Worm (Caenorhabditis elegans) whole organism, L2 larva: ENCODE results near the gene sri-27.
A peak's percentile ranks its signal among the peaks of the same experiment; 100 is the strongest.

ENCODE experiments used
- C34F6.9 ChIP-seq: fragments of 150-350 bp; optimal IDR thresholded peaks from 2 replicates; lab custom pipeline; 2014; ENCODE audit warnings: missing biosample characterization, missing genetic modification characterization
- F13H6.1 ChIP-seq: sonication (generic microtip); optimal IDR thresholded peaks from 2 replicates; lab custom pipeline; 2016; ENCODE audit warnings: missing genetic modification characterization, missing compliant biosample characterization
- R02D3.7 ChIP-seq: fragments of 150-350 bp; optimal IDR thresholded peaks from 2 replicates; lab custom pipeline; 2014; ENCODE audit warnings: missing biosample characterization, missing genetic modification characterization
- ZK546.5 ChIP-seq: sonication (generic microtip); optimal IDR thresholded peaks from 2 replicates; lab custom pipeline; 2017; ENCODE audit warnings: missing biosample characterization, missing genetic modification characterization
- aly-2 ChIP-seq: fragments of 150-350 bp; optimal IDR thresholded peaks from 2 replicates; lab custom pipeline; 2014; ENCODE audit warnings: missing biosample characterization, missing genetic modification characterization
- ama-1 ChIP-seq: fragments of 150-350 bp; optimal IDR thresholded peaks from 2 replicates; lab custom pipeline; 2018; ENCODE audit warnings: inconsistent platforms
- ceh-16 ChIP-seq: fragments of 150-350 bp; optimal IDR thresholded peaks from 2 replicates; lab custom pipeline; 2014; ENCODE audit warnings: missing biosample characterization, missing genetic modification characterization
- ceh-82 ChIP-seq: fragments of 150-350 bp; optimal IDR thresholded peaks from 2 replicates; lab custom pipeline; 2014; ENCODE audit warnings: missing biosample characterization, missing genetic modification characterization
- crh-2 ChIP-seq: sonication (generic microtip); optimal IDR thresholded peaks from 2 replicates; lab custom pipeline; 2017; ENCODE audit warnings: missing biosample characterization, missing genetic modification characterization
- dmd-4 ChIP-seq: sonication (generic microtip); optimal IDR thresholded peaks from 2 replicates; lab custom pipeline; 2017; ENCODE audit warnings: missing biosample characterization, missing genetic modification characterization
- egl-27 ChIP-seq: sonication (generic microtip); optimal IDR thresholded peaks from 3 replicates; lab custom pipeline; 2017; ENCODE audit warnings: missing biosample characterization, missing genetic modification reagents, missing genetic modification characterization
- elt-3 ChIP-seq: sonication (generic microtip); optimal IDR thresholded peaks from 2 replicates; lab custom pipeline; 2017; ENCODE audit warnings: missing biosample characterization, missing genetic modification characterization
- fos-1 ChIP-seq: fragments of 150-350 bp; optimal IDR thresholded peaks from 2 replicates; lab custom pipeline; 2014; ENCODE audit warnings: missing biosample characterization, missing genetic modification characterization
- gmeb-1 ChIP-seq: fragments of 150-350 bp; optimal IDR thresholded peaks from 2 replicates; lab custom pipeline; 2014; ENCODE audit warnings: missing biosample characterization, missing genetic modification characterization
- lin-11 ChIP-seq: fragments of 150-350 bp; sonication (generic microtip); optimal IDR thresholded peaks from 2 replicates; lab custom pipeline; 2014; ENCODE audit warnings: missing biosample characterization, missing genetic modification characterization, inconsistent platforms, mixed read lengths
- lin-39 ChIP-seq: fragments of 150-350 bp; optimal IDR thresholded peaks from 2 replicates; lab custom pipeline; 2014; ENCODE audit warnings: missing biosample characterization, missing genetic modification reagents, missing genetic modification characterization
- lsy-2 ChIP-seq, 2 experiments: fragments of 150-350 bp in 1 of 2; sonication (generic microtip) in 1 of 2; optimal IDR thresholded peaks; 2 replicates each; lab custom pipeline; 2014 to 2017; ENCODE audit warnings: missing biosample characterization in 2 of 2, missing genetic modification characterization in 2 of 2
- mab-5 ChIP-seq: fragments of 150-350 bp; optimal IDR thresholded peaks from 2 replicates; lab custom pipeline; 2014; ENCODE audit warnings: missing biosample characterization, missing genetic modification characterization
- mdl-1 ChIP-seq, 2 experiments: fragments of 150-350 bp in 1 of 2; sonication (generic microtip) in 1 of 2; optimal IDR thresholded peaks; 2 replicates each; lab custom pipeline; 2017; ENCODE audit warnings: missing biosample characterization in 2 of 2, missing genetic modification characterization in 2 of 2
- nhr-12 ChIP-seq: fragments of 150-350 bp; optimal IDR thresholded peaks from 2 replicates; lab custom pipeline; 2014; ENCODE audit warnings: missing biosample characterization, missing genetic modification characterization
- nhr-129 ChIP-seq: fragments of 150-350 bp; optimal IDR thresholded peaks from 2 replicates; lab custom pipeline; 2014; ENCODE audit warnings: missing biosample characterization, missing genetic modification characterization
- nhr-21 ChIP-seq: fragments of 150-350 bp; optimal IDR thresholded peaks from 2 replicates; lab custom pipeline; 2014; ENCODE audit warnings: missing biosample characterization, missing genetic modification characterization
- nhr-237 ChIP-seq: fragments of 150-350 bp; optimal IDR thresholded peaks from 2 replicates; lab custom pipeline; 2014; ENCODE audit warnings: missing biosample characterization, missing genetic modification characterization
- nhr-25 ChIP-seq: fragments of 150-350 bp; sonication (generic microtip); optimal IDR thresholded peaks from 3 replicates; lab custom pipeline; 2014; ENCODE audit warnings: missing biosample characterization, missing genetic modification characterization
- nhr-6 ChIP-seq: fragments of 150-350 bp; optimal IDR thresholded peaks from 2 replicates; lab custom pipeline; 2014; ENCODE audit warnings: missing biosample characterization, missing genetic modification characterization
- nhr-77 ChIP-seq: fragments of 150-350 bp; optimal IDR thresholded peaks from 2 replicates; lab custom pipeline; 2014; ENCODE audit warnings: missing biosample characterization, missing genetic modification characterization
- peb-1 ChIP-seq: fragments of 150-350 bp; optimal IDR thresholded peaks from 2 replicates; lab custom pipeline; 2014; ENCODE audit warnings: missing biosample characterization, missing genetic modification characterization
- sem-4 ChIP-seq: fragments of 150-350 bp; optimal IDR thresholded peaks from 2 replicates; lab custom pipeline; 2014; ENCODE audit warnings: missing biosample characterization, missing genetic modification reagents, missing genetic modification characterization
- skn-1 ChIP-seq: sonication (generic microtip); optimal IDR thresholded peaks from 2 replicates; lab custom pipeline; 2017; ENCODE audit warnings: missing biosample characterization, missing genetic modification characterization
- sma-3 ChIP-seq: sonication (generic microtip); optimal IDR thresholded peaks from 2 replicates; lab custom pipeline; 2016; ENCODE audit warnings: missing genetic modification reagents, missing genetic modification characterization, missing compliant biosample characterization
- sma-9 ChIP-seq, 2 experiments: fragments of 150-350 bp in 1 of 2; sonication (generic microtip) in 1 of 2; optimal IDR thresholded peaks; 2 replicates each; lab custom pipeline; 2014 to 2016; ENCODE audit warnings: missing genetic modification characterization in 2 of 2, mild to moderate bottlenecking in 1 of 2, missing biosample characterization in 1 of 2, missing compliant biosample characterization in 1 of 2, missing genetic modification reagents in 1 of 2, moderate library complexity in 1 of 2
- snpc-4 ChIP-seq: fragments of 150-350 bp; optimal IDR thresholded peaks from 2 replicates; lab custom pipeline; 2014; ENCODE audit warnings: missing biosample characterization, missing genetic modification characterization
- unc-55 ChIP-seq: fragments of 150-350 bp; sonication (generic microtip); optimal IDR thresholded peaks from 3 replicates; lab custom pipeline; 2014; ENCODE audit warnings: missing biosample characterization, missing genetic modification reagents, missing genetic modification characterization
- zag-1 ChIP-seq: fragments of 150-350 bp; optimal IDR thresholded peaks from 2 replicates; lab custom pipeline; 2014; ENCODE audit warnings: missing biosample characterization, missing genetic modification characterization
- ztf-1 ChIP-seq: fragments of 200-800 bp; sonication (Bioruptor generic); conservative IDR thresholded peaks from 2 replicates; pipeline ENCODE4 v1.3.6; 2022; ENCODE audit warnings: missing genetic modification characterization, missing compliant biosample characterization
- ztf-11 ChIP-seq: sonication (generic microtip); optimal IDR thresholded peaks from 2 replicates; lab custom pipeline; 2017; ENCODE audit warnings: missing biosample characterization, missing genetic modification characterization
- ztf-4 ChIP-seq: fragments of 150-350 bp; optimal IDR thresholded peaks from 2 replicates; lab custom pipeline; 2014; ENCODE audit warnings: missing biosample characterization, missing genetic modification characterization

sri-27 gene

DNA sequence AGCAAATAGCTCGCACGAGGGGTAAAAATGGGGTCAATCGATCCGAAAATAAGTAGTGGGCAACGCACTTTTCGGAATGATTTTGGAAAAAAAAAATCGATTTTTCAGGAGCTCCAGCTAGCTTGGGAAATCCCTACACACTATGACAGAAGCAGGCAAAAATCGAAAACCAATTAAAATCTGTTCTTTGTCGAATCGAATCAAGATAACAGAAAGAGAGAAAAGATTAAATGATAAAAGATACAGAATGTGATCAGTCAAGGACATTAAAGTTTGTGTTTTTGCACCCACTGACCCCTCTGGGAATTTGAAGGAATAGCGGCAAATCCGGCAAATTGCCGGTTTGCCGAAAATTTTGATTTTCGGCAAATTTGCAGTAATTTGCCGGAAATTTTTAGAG, 42.0 kb downstream of the sri-27 start:
- TF ChIP-seq nhr-12 (tag; lab: Kevin White, UChicago) (no peak), mdl-1 (tag; optimal IDR thresholded peaks at IDR 0.05; lab: Kevin White, UChicago) (no peak)

DNA sequence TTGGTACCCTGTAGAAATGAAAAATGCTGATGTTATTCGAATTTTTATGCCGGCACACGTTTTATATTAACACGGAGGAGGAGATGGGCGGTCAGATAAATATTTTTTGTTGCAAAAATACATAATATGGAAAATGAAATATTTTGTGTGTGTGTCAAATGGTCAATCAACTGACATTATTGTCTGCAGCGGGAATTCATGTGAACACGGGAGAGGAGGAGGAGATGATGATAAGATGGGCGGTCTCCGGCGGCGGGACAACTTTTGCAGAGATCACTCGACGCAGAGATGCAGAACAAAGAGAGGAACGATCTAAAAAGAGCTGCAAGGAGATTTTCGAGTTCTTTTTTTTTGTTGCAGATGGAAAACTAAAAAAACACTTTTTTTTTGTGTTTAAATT, 46.3 kb downstream of the sri-27 start, which contains the start of gene dhs-13:
TSS of gene dhs-13 (minus strand) at position 8 of the 400 bp plus-strand sequence.
- peak; percentile 1 for TF ChIP-seq sma-3 (GFP tag; lab: Kevin White, UChicago)
- TF ChIP-seq lin-39: no peak
- no peak for TF ChIP-seq ztf-4 (tag; lab: Kevin White, UChicago)
- TF ChIP-seq nhr-21 (tag; lab: Kevin White, UChicago): peak; percentile 14
- TF ChIP-seq lin-11: no peak
- no peak for TF ChIP-seq egl-27 (tag; lab: Kevin White, UChicago)
- TF ChIP-seq nhr-6 (tag; lab: Kevin White, UChicago): no peak
- peak; percentile 62 for TF ChIP-seq nhr-129 (tag; lab: Kevin White, UChicago)
- no peak for TF ChIP-seq sem-4 (tag; lab: Kevin White, UChicago)
- peak; percentile 25 for TF ChIP-seq gmeb-1 (tag; lab: Kevin White, UChicago)
- TF ChIP-seq nhr-237 (tag; lab: Kevin White, UChicago): no peak
- TF ChIP-seq fos-1 (tag; lab: Kevin White, UChicago): peak; percentile 49
- TF ChIP-seq F13H6.1 (tag; lab: Kevin White, UChicago): peak; percentile 21
- TF ChIP-seq nhr-25 (tag; lab: Kevin White, UChicago): no peak
- no peak for TF ChIP-seq zag-1 (tag; lab: Kevin White, UChicago)
- TF ChIP-seq lsy-2 (tag; optimal IDR thresholded peaks at IDR 0.05; lab: Kevin White, UChicago): peak in 1 of 2 experiments; percentile 5
- peak; percentile 58 for TF ChIP-seq sma-9 (GFP tag; optimal IDR thresholded peaks at IDR 0.05; lab: Kevin White, UChicago)
- TF ChIP-seq sma-9 (tag; optimal IDR thresholded peaks at IDR 0.05; lab: Kevin White, UChicago): no peak

DNA sequence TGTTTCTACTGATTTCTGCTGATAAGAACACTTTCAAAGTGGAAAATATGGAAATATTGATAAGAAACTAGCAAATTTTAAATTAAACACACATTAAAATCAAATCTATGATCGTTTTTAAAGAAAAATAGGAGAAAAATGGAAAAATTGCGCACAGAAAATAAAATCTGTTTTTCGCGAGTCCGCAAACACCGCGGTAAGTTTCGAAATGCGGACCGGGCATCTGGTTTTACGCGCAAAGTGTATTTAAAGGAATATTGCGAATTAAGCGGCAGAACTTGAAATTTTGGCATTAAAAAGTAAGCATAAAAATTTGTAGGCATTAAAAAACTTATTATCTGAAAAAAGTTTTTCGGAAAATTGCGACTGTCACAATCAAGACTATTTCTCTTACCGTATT, 47.7 kb downstream of the sri-27 start:
- TF ChIP-seq peb-1 (tag; lab: Kevin White, UChicago) (no peak), snpc-4 (tag; lab: Kevin White, UChicago) (no peak), dmd-4 (tag; lab: Kevin White, UChicago) (no peak), ZK546.5 (tag; lab: Kevin White, UChicago) (no peak), nhr-129 (tag; lab: Kevin White, UChicago) (no peak), nhr-21 (tag; lab: Kevin White, UChicago) (no peak), ceh-82 (tag; lab: Kevin White, UChicago) (no peak), ama-1 (lab: Kevin White, UChicago) (no peak), crh-2 (tag; lab: Kevin White, UChicago) (no peak), nhr-6 (tag; lab: Kevin White, UChicago) (no peak), lsy-2 (tag; optimal IDR thresholded peaks at IDR 0.05; lab: Kevin White, UChicago) (peak in 1 of 2 experiments; percentile 45), nhr-77 (no peak), R02D3.7 (tag; lab: Kevin White, UChicago) (no peak), C34F6.9 (peak; percentile 10), ztf-4 (tag; lab: Kevin White, UChicago) (no peak), gmeb-1 (tag; lab: Kevin White, UChicago) (no peak), ceh-16 (no peak), ztf-11 (tag; lab: Kevin White, UChicago) (no peak), lin-11 (no peak), skn-1 (tag; lab: Kevin White, UChicago) (no peak), mdl-1 (tag; optimal IDR thresholded peaks at IDR 0.05; lab: Kevin White, UChicago) (no peak), fos-1 (tag; lab: Kevin White, UChicago) (no peak), aly-2 (tag; lab: Kevin White, UChicago) (no peak), unc-55 (GFP tag; lab: Kevin White, UChicago) (peak; percentile 23), mab-5 (tag; lab: Kevin White, UChicago) (no peak)

DNA sequence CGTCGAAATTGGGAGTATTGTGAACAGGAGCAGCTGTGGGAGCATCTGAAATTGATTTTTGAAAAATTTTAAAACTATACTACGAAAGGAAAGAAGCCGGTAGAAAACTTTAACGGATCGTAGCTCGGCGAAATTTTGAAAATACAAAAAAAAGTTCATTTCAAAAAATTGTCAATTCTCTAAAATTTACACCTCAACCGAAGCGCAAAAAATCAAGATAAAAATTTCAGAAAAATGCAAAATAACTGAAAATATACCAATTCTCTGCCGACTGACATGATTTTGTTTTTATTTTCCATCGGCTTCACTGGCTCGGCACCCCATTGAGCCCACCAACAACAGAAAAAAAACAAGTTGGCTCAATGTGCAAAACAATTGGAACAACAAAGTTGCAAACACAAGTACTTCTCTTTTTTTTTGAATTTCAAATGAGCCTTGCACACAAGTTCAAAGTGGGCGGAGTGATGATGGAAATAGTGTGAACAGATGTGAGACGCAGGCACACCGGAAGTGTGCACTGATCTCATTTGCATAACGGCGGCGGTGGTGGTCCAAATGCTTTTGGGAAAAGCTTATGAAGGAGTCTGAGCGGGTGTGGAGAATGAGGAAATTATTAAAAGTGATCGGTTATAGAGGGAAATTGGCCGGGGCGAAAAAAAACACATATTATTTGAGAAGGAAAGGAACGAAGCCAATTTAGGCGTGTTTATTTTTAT, 49.6 kb downstream of the sri-27 start, which contains the start of gene F36H9.7:
TSS of gene F36H9.7 (minus strand) at position 51 of the 716 bp plus-strand sequence.
- TF ChIP-seq elt-3 (tag; lab: Kevin White, UChicago) (no peak), sma-3 (GFP tag; lab: Kevin White, UChicago) (no peak), R02D3.7 (tag; lab: Kevin White, UChicago) (no peak), nhr-12 (tag; lab: Kevin White, UChicago) (no peak), ztf-4 (tag; lab: Kevin White, UChicago) (no peak), ztf-1 (GFP tag; lab: Robert Waterston, UW) (no peak), snpc-4 (tag; lab: Kevin White, UChicago) (no peak), ama-1 (lab: Kevin White, UChicago) (no peak)
